Worm (Caenorhabditis elegans) whole organism, L2 larva: ENCODE data around the gene W10G11.2.
A peak's percentile ranks its signal among the peaks of the same experiment; 100 is the strongest.

Source experiments
- C34F6.9 ChIP-seq: fragments of 150-350 bp; optimal IDR thresholded peaks from 2 replicates; lab custom pipeline; 2014; ENCODE audit warnings: missing biosample characterization, missing genetic modification characterization
- R02D3.7 ChIP-seq: fragments of 150-350 bp; optimal IDR thresholded peaks from 2 replicates; lab custom pipeline; 2014; ENCODE audit warnings: missing biosample characterization, missing genetic modification characterization
- Y55F3AM.14 ChIP-seq: fragments of 200-800 bp; sonication (Bioruptor generic); optimal IDR thresholded peaks from 2 replicates; lab custom pipeline; 2018; ENCODE audit warnings: mild to moderate bottlenecking, missing genetic modification characterization, missing compliant biosample characterization
- ZK546.5 ChIP-seq: sonication (generic microtip); optimal IDR thresholded peaks from 2 replicates; lab custom pipeline; 2017; ENCODE audit warnings: missing biosample characterization, missing genetic modification characterization
- alr-1 ChIP-seq: fragments of 150-350 bp; optimal IDR thresholded peaks from 2 replicates; lab custom pipeline; 2014; ENCODE audit warnings: missing biosample characterization, missing genetic modification characterization
- ama-1 ChIP-seq: fragments of 150-350 bp; optimal IDR thresholded peaks from 2 replicates; lab custom pipeline; 2018; ENCODE audit warnings: inconsistent platforms
- blmp-1 ChIP-seq: sonication (generic microtip); optimal IDR thresholded peaks from 2 replicates; lab custom pipeline; 2017; ENCODE audit warnings: missing genetic modification characterization, mild to moderate bottlenecking, missing compliant biosample characterization, antibody characterized with exemption, moderate library complexity; ENCODE audit not compliant: insufficient read depth
- crh-2 ChIP-seq: sonication (generic microtip); optimal IDR thresholded peaks from 2 replicates; lab custom pipeline; 2017; ENCODE audit warnings: missing biosample characterization, missing genetic modification characterization
- egl-27 ChIP-seq: sonication (generic microtip); optimal IDR thresholded peaks from 3 replicates; lab custom pipeline; 2017; ENCODE audit warnings: missing biosample characterization, missing genetic modification reagents, missing genetic modification characterization
- elt-1 ChIP-seq: fragments of 150-350 bp; optimal IDR thresholded peaks from 2 replicates; lab custom pipeline; 2014; ENCODE audit warnings: missing biosample characterization, missing genetic modification characterization
- elt-3 ChIP-seq: sonication (generic microtip); optimal IDR thresholded peaks from 2 replicates; lab custom pipeline; 2017; ENCODE audit warnings: missing biosample characterization, missing genetic modification characterization
- gmeb-1 ChIP-seq: fragments of 150-350 bp; optimal IDR thresholded peaks from 2 replicates; lab custom pipeline; 2014; ENCODE audit warnings: missing biosample characterization, missing genetic modification characterization
- lin-39 ChIP-seq: fragments of 150-350 bp; optimal IDR thresholded peaks from 2 replicates; lab custom pipeline; 2014; ENCODE audit warnings: missing biosample characterization, missing genetic modification reagents, missing genetic modification characterization
- mab-5 ChIP-seq: fragments of 150-350 bp; optimal IDR thresholded peaks from 2 replicates; lab custom pipeline; 2014; ENCODE audit warnings: missing biosample characterization, missing genetic modification characterization
- mbf-1 ChIP-seq: sonication (generic microtip); optimal IDR thresholded peaks from 2 replicates; lab custom pipeline; 2017; ENCODE audit warnings: missing biosample characterization, missing genetic modification characterization
- nhr-10 ChIP-seq: sonication (generic microtip); optimal IDR thresholded peaks from 2 replicates; lab custom pipeline; 2017; ENCODE audit warnings: missing biosample characterization, missing genetic modification characterization
- nhr-12 ChIP-seq: fragments of 150-350 bp; optimal IDR thresholded peaks from 2 replicates; lab custom pipeline; 2014; ENCODE audit warnings: missing biosample characterization, missing genetic modification characterization
- nhr-21 ChIP-seq: fragments of 150-350 bp; optimal IDR thresholded peaks from 2 replicates; lab custom pipeline; 2014; ENCODE audit warnings: missing biosample characterization, missing genetic modification characterization
- nhr-23 ChIP-seq: fragments of 150-350 bp; optimal IDR thresholded peaks from 2 replicates; lab custom pipeline; 2014; ENCODE audit warnings: missing biosample characterization, missing genetic modification reagents, missing genetic modification characterization
- nhr-237 ChIP-seq: fragments of 150-350 bp; optimal IDR thresholded peaks from 2 replicates; lab custom pipeline; 2014; ENCODE audit warnings: missing biosample characterization, missing genetic modification characterization
- nhr-25 ChIP-seq: fragments of 150-350 bp; sonication (generic microtip); optimal IDR thresholded peaks from 3 replicates; lab custom pipeline; 2014; ENCODE audit warnings: missing biosample characterization, missing genetic modification characterization
- nhr-6 ChIP-seq: fragments of 150-350 bp; optimal IDR thresholded peaks from 2 replicates; lab custom pipeline; 2014; ENCODE audit warnings: missing biosample characterization, missing genetic modification characterization
- nhr-77 ChIP-seq: fragments of 150-350 bp; optimal IDR thresholded peaks from 2 replicates; lab custom pipeline; 2014; ENCODE audit warnings: missing biosample characterization, missing genetic modification characterization
- peb-1 ChIP-seq: fragments of 150-350 bp; optimal IDR thresholded peaks from 2 replicates; lab custom pipeline; 2014; ENCODE audit warnings: missing biosample characterization, missing genetic modification characterization
- sem-4 ChIP-seq: fragments of 150-350 bp; optimal IDR thresholded peaks from 2 replicates; lab custom pipeline; 2014; ENCODE audit warnings: missing biosample characterization, missing genetic modification reagents, missing genetic modification characterization
- sma-3 ChIP-seq: sonication (generic microtip); optimal IDR thresholded peaks from 2 replicates; lab custom pipeline; 2016; ENCODE audit warnings: missing genetic modification reagents, missing genetic modification characterization, missing compliant biosample characterization
- sma-9 ChIP-seq, 2 experiments: fragments of 150-350 bp in 1 of 2; sonication (generic microtip) in 1 of 2; optimal IDR thresholded peaks; 2 replicates each; lab custom pipeline; 2014 to 2016; ENCODE audit warnings: missing genetic modification characterization in 2 of 2, mild to moderate bottlenecking in 1 of 2, missing biosample characterization in 1 of 2, missing compliant biosample characterization in 1 of 2, missing genetic modification reagents in 1 of 2, moderate library complexity in 1 of 2
- unc-55 ChIP-seq: fragments of 150-350 bp; sonication (generic microtip); optimal IDR thresholded peaks from 3 replicates; lab custom pipeline; 2014; ENCODE audit warnings: missing biosample characterization, missing genetic modification reagents, missing genetic modification characterization
- ztf-1 ChIP-seq: fragments of 200-800 bp; sonication (Bioruptor generic); conservative IDR thresholded peaks from 2 replicates; pipeline ENCODE4 v1.3.6; 2022; ENCODE audit warnings: missing genetic modification characterization, missing compliant biosample characterization
- ztf-11 ChIP-seq: sonication (generic microtip); optimal IDR thresholded peaks from 2 replicates; lab custom pipeline; 2017; ENCODE audit warnings: missing biosample characterization, missing genetic modification characterization

The W10G11.2 gene

DNA sequence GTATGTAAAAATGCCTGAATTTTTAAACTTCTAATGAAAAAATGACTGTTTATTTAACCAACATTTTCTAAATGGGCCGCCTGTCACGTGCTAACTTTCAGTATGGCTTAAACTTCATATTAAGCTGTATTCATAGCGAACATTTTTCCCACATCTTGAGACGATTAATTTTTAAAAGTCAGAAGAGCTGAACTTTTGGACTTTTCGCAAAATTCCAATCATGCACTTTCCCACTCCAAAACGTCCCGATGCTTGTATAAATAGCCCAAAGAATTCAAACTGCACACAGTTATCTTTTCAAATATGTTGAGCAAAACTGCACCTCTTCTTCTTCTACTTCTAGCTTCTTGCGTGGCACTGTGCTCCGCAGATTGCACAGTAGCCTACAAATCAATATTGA is 15.3 kb upstream of the W10G11.2 start, which contains the start of gene clec-132:
Gene clec-132, plus strand, starts transcription at position 301 of the 400 bp plus-strand sequence.
- no peak for TF ChIP-seq crh-2
- TF ChIP-seq nhr-21 (tag; lab: Kevin White, UChicago): no peak
- TF ChIP-seq ZK546.5 (tag; lab: Kevin White, UChicago): no peak
- TF ChIP-seq nhr-10 (tag; lab: Kevin White, UChicago): no peak
- no peak for TF ChIP-seq unc-55 (GFP tag; lab: Kevin White, UChicago)
- TF ChIP-seq ztf-11: no peak
- no peak for TF ChIP-seq sma-3 (GFP tag; lab: Kevin White, UChicago)
- no peak for TF ChIP-seq sma-9 (GFP tag; optimal IDR thresholded peaks at IDR 0.05; lab: Kevin White, UChicago)
- no peak for TF ChIP-seq sma-9 (tag; optimal IDR thresholded peaks at IDR 0.05; lab: Kevin White, UChicago)
- no peak for TF ChIP-seq lin-39 (tag; lab: Kevin White, UChicago)
- TF ChIP-seq mab-5: no peak
- TF ChIP-seq nhr-23 (tag; lab: Kevin White, UChicago): no peak

DNA sequence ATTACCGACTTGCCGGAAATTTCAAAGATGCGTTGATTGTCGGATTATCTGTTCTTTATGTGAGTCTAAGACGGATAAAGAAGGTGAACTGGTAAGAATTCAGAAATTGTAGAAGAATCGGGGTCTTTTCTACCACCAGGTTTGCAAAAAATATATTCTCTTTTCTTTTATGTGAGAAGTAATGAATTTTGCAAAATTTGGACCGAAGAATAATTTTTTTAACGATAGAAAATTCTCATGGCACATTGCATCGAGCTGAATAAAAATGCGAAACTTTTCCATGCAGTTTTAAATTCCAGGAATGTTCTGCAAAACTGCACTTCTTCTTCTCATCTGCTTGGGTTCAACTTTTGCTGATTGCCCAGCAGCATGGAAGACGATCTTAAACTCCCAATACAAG is 11.8 kb upstream of the W10G11.2 start, which contains the start of gene clec-130:
Gene clec-130, plus strand, starts transcription at position 301 of the 400 bp plus-strand sequence.
- TF ChIP-seq peb-1 (tag; lab: Kevin White, UChicago) (no peak), nhr-25 (tag; lab: Kevin White, UChicago) (no peak), nhr-12 (tag; lab: Kevin White, UChicago) (no peak), nhr-10 (tag; lab: Kevin White, UChicago) (no peak)

DNA sequence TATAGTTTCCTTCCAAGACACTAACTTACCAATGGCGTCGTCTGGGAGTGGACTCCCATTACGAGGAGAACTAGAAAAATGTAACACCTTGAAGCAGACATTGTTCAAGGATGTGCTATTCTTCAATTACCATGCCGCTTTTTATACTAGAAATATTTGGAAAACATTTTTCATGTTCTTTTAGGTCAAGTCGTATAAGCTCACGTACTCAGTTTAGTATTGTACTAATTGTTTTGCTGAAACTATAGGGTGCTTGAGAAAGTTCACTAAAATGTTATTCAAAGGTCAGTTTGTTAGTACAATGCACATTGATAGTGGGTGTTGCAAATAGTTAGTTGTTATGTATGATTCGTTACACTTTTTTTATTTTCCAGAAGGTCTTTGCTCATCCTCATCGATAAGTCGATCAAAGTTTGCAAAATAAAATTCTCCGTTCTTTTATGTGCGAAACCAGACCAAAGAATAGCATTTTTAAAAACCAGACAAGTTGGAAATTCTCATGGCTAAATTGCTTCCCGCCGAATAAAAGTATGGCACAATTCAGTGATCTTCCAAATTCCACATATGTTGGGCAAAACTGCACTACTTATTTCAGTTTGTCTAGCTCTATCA is 9.6 kb upstream of the W10G11.2 start, which contains the start of the genes clec-128 and clec-129:
Gene clec-128, minus strand, starts transcription at position 101 of the 612 bp plus-strand sequence.
Gene clec-129, plus strand, starts transcription at position 562 of the 612 bp plus-strand sequence.
- TF ChIP-seq C34F6.9 (tag; lab: Kevin White, UChicago) (no peak), nhr-25 (tag; lab: Kevin White, UChicago) (no peak), alr-1 (tag; lab: Kevin White, UChicago) (no peak), ama-1 (lab: Kevin White, UChicago) (no peak), nhr-6 (no peak), egl-27 (tag; lab: Kevin White, UChicago) (no peak), nhr-21 (tag; lab: Kevin White, UChicago) (no peak), peb-1 (tag; lab: Kevin White, UChicago) (no peak), ztf-1 (GFP tag; lab: Robert Waterston, UW) (no peak), lin-39 (tag; lab: Kevin White, UChicago) (no peak), blmp-1 (tag; lab: Kevin White, UChicago) (no peak), nhr-237 (tag; lab: Kevin White, UChicago) (no peak), mbf-1 (tag; lab: Kevin White, UChicago) (no peak), elt-3 (no peak), ZK546.5 (tag; lab: Kevin White, UChicago) (no peak)

DNA sequence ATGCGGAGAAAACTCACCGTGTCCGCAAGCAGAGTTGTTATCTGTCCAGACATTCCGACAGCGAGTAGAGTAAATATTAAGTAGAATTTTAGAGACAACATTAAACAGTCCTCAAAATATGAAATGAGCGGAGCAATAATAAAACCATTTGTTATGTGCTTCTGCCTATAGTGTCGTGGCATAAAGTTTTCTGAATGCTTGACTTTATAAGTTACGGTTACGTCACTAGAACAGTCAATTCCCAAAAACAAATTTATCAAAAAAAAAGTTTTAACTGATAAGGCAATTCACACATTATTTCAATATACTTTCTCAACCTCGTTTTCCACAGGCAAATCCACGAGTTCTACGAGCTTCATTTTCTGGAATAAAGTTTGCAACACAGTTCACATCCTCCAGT is 7.7 kb upstream of the W10G11.2 start, which contains the start of gene clec-127:
Gene clec-127, minus strand, starts transcription at position 101 of the 400 bp plus-strand sequence.
- no peak for TF ChIP-seq nhr-25 (tag; lab: Kevin White, UChicago)

DNA sequence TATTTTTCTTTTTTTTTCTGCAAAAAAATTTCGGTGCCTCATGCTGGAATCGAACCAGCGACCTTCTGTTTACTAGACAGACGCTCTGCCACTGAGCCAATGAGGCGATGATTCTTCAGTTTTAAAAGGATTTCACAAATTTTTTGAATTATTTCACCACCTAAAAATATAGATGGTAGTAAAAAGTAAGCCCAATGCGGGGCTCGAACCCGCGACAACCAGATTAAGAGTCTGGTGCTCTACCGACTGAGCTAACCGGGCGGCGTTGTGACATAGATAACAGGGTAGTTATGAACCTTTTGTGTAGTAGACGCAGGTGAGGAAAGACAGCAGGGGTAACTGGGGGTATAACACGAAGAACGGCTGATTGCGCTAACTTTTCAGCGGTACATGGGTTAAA is 6.1 kb upstream of the W10G11.2 start:
- TF ChIP-seq sma-3 (GFP tag; lab: Kevin White, UChicago) (peak; percentile 22), gmeb-1 (peak; percentile 39)
- TF ChIP-seq, all 48 proteins: peak for 2; not testable (repeated sequence) for 46

DNA sequence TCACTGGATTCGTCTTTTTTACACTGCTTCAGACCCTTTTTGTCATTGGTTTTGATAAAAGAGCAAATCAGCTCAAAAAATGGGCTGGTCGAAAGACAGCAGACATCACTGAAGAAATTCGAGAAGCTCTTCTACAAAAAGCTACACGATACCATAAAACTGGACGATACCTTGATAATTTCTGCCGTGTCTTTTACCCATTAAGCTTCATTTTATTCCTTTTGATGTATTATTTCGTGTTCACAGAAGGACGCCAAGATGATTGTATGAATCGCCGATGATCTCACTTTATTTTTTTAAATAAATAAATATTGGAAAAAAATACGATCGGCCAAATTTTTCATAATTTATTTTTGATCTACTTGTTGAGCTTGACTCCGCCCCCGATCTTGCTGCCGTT is 5.6 kb upstream of the W10G11.2 start:
- TF ChIP-seq mab-5: no peak
- TF ChIP-seq elt-1 (tag; lab: Kevin White, UChicago): no peak
- no peak for TF ChIP-seq Y55F3AM.14 (GFP tag; lab: Kevin White, UChicago)
- no peak for TF ChIP-seq nhr-77 (tag; lab: Kevin White, UChicago)
- TF ChIP-seq sma-9 (GFP tag; optimal IDR thresholded peaks at IDR 0.05; lab: Kevin White, UChicago): no peak
- no peak for TF ChIP-seq sma-9 (tag; optimal IDR thresholded peaks at IDR 0.05; lab: Kevin White, UChicago)
- TF ChIP-seq sem-4 (tag; lab: Kevin White, UChicago): no peak
- TF ChIP-seq R02D3.7 (tag; lab: Kevin White, UChicago): no peak
- TF ChIP-seq egl-27 (tag; lab: Kevin White, UChicago): no peak
- TF ChIP-seq mbf-1 (tag; lab: Kevin White, UChicago): no peak
- no peak for TF ChIP-seq blmp-1 (tag; lab: Kevin White, UChicago)
